Fruit fly (Drosophila melanogaster): Measurements from ENCODE around the gene Wdr82.

Gene Wdr82

dm6 chr2L:8365701-8366643 is 8.3 kb upstream of the Wdr82 start, which contains the start of gene Pp2A-29B (continued):
- no peak for TF ChIP-seq H15 (GFP tag; IDR thresholded peaks at IDR 0.05)
- TF ChIP-seq crc (GFP tag; optimal IDR thresholded peaks at IDR 0.05): no peak
- no peak for TF ChIP-seq CG12104 (GFP tag; optimal IDR thresholded peaks at IDR 0.05)
- peak; percentile 7 for TF ChIP-seq CG17568 (GFP tag; optimal IDR thresholded peaks at IDR 0.05)
- no peak for TF ChIP-seq gsb (GFP tag; IDR thresholded peaks at IDR 0.05)
- no peak for TF ChIP-seq Asciz (GFP tag; optimal IDR thresholded peaks at IDR 0.05)
- peak; percentile 27 for TF ChIP-seq CG18619 (GFP tag; optimal IDR thresholded peaks at IDR 0.05)
- no peak for TF ChIP-seq CG4360 (GFP tag; IDR thresholded peaks at IDR 0.05)
- no peak for TF ChIP-seq tup (GFP tag; optimal IDR thresholded peaks at IDR 0.05)
- TF ChIP-seq Dfd (GFP tag; optimal IDR thresholded peaks at IDR 0.05): no peak
- TF ChIP-seq lbe (GFP tag; optimal IDR thresholded peaks at IDR 0.05): peak; percentile 41
- TF ChIP-seq CG5953 (GFP tag; IDR thresholded peaks at IDR 0.05): no peak
- TF ChIP-seq CG2199 (GFP tag; IDR thresholded peaks at IDR 0.05): no peak
- no peak; the same call in 1 of the 2 replicates for TF ChIP-seq ssp (GFP tag; IDR thresholded peaks at IDR 0.05)
- TF ChIP-seq gfzf (GFP tag; optimal IDR thresholded peaks at IDR 0.05): peak; percentile 52
- TF ChIP-seq dati (GFP tag; IDR thresholded peaks at IDR 0.05): no peak
- no peak for TF ChIP-seq CG15011 (GFP tag; optimal IDR thresholded peaks at IDR 0.05)
- TF ChIP-seq tna (GFP tag; IDR thresholded peaks at IDR 0.05; ENCODE audit: partially characterized antibody): peak; percentile 95
- no peak for TF ChIP-seq chif (GFP tag; optimal IDR thresholded peaks at IDR 0.05)
- TF ChIP-seq CG7556 (GFP tag; optimal IDR thresholded peaks at IDR 0.05): no peak
- peak; percentile 66 for TF ChIP-seq CoRest (tag; optimal IDR thresholded peaks at IDR 0.05)
- TF ChIP-seq fd3F (GFP tag; optimal IDR thresholded peaks at IDR 0.05): no peak
- peak; percentile 19 for TF ChIP-seq Dip3 (GFP tag; optimal IDR thresholded peaks at IDR 0.05)
- peak; percentile 8; the same call in 1 of the 4 replicates for TF ChIP-seq Gug (GFP tag; IDR thresholded peaks at IDR 0.05)
- no peak for TF ChIP-seq H2.0 (GFP tag; IDR thresholded peaks at IDR 0.05)
- no peak for TF ChIP-seq CG10274 (GFP tag; optimal IDR thresholded peaks at IDR 0.05)
- peak; percentile 99 for TF ChIP-seq sna (GFP tag; IDR thresholded peaks at IDR 0.05; ENCODE audit: partially characterized antibody)
- peak; percentile 27 for TF ChIP-seq HmgZ (tag; optimal IDR thresholded peaks at IDR 0.05)
- TF ChIP-seq CG5245 (GFP tag; optimal IDR thresholded peaks at IDR 0.05): no peak
- no peak for TF ChIP-seq pan (optimal IDR thresholded peaks at IDR 0.05)
- no peak for TF ChIP-seq pan (GFP tag; optimal IDR thresholded peaks at IDR 0.05 in 1 of 2, IDR thresholded peaks at IDR 0.05 in 1 of 2)
- TF ChIP-seq Hr78 (GFP tag; optimal IDR thresholded peaks at IDR 0.05): no peak
- TF ChIP-seq unc-4 (GFP tag; IDR thresholded peaks at IDR 0.05; ENCODE audit: partially characterized antibody): peak; percentile 98
- peak; percentile 55 for TF ChIP-seq CG9797 (GFP tag; optimal IDR thresholded peaks at IDR 0.05)
- no peak for TF ChIP-seq seq (GFP tag; IDR thresholded peaks at IDR 0.05)
- no peak for TF ChIP-seq fd96Cb (tag; optimal IDR thresholded peaks at IDR 0.05)
- TF ChIP-seq Dek (tag; optimal IDR thresholded peaks at IDR 0.05): peak; percentile 12
- TF ChIP-seq cg (GFP tag; optimal IDR thresholded peaks at IDR 0.05): peak; percentile 98
- TF ChIP-seq dan (GFP tag; IDR thresholded peaks at IDR 0.05): no peak
- TF ChIP-seq eyg (GFP tag; optimal IDR thresholded peaks at IDR 0.05): no peak
- TF ChIP-seq CG3281 (GFP tag; optimal IDR thresholded peaks at IDR 0.05): no peak
- TF ChIP-seq croc (GFP tag; conservative IDR thresholded peaks at IDR 0.05): no peak
- no peak for TF ChIP-seq CG14667 (GFP tag; IDR thresholded peaks at IDR 0.05)
- TF ChIP-seq prd (optimal IDR thresholded peaks at IDR 0.05): no peak
- peak; percentile 24; the same call in 1 of the 3 replicates for TF ChIP-seq prd (GFP tag; IDR thresholded peaks at IDR 0.05)
- peak; percentile 92 for TF ChIP-seq phol (tag; optimal IDR thresholded peaks at IDR 0.05)
- peak; percentile 38 for TF ChIP-seq CG4424 (GFP tag; optimal IDR thresholded peaks at IDR 0.05)
- peak; percentile 52 for TF ChIP-seq CG10543 (GFP tag; optimal IDR thresholded peaks at IDR 0.05)
- no peak for TF ChIP-seq NK7.1 (GFP tag; optimal IDR thresholded peaks at IDR 0.05)

Measured in whole organism, embryonic.